Worm (Caenorhabditis elegans): ENCODE results near the gene T26H8.4.

ce11 chrV:15290995-15291394 lies 15.7 kb downstream of the T26H8.4 start, which contains the start of gene cyp-34A2:
- no peak for TF ChIP-seq unc-62 (GFP tag; optimal IDR thresholded peaks at IDR 0.05)
- no peak for TF ChIP-seq ceh-88 (GFP tag; IDR thresholded peaks at IDR 0.05)
- no peak for TF ChIP-seq nhr-90 (tag; optimal IDR thresholded peaks at IDR 0.05; ENCODE audit: poor library complexity)
- TF ChIP-seq C04F5.9 (tag; optimal IDR thresholded peaks at IDR 0.05) = no peak
- no peak for TF ChIP-seq ets-5 (GFP tag; IDR thresholded peaks at IDR 0.05)
- no peak for TF ChIP-seq egl-27 (tag; optimal IDR thresholded peaks at IDR 0.05)
- no peak for TF ChIP-seq nhr-77 (tag; optimal IDR thresholded peaks at IDR 0.05)
- no peak for TF ChIP-seq C34B4.2 (tag; optimal IDR thresholded peaks at IDR 0.05)

Measured in whole organism, L1 larva.